Fruit fly (Drosophila melanogaster) whole organism, embryonic: ENCODE results near the gene CG46026.

Experiments
- CG10366 ChIP-seq: fragments of 200-800 bp; sonication (Bioruptor generic); IDR thresholded peaks from 2 replicates; pipeline ENCODE4 v1.3.6; 2022; ENCODE audit warnings: missing biosample characterization, missing genetic modification characterization
- CG11398 ChIP-seq: fragments of 200-800 bp; sonication (Bioruptor generic); optimal IDR thresholded peaks from 2 replicates; lab custom pipeline; 2016; ENCODE audit warnings: missing biosample characterization, missing genetic modification characterization
- CG12236 ChIP-seq: fragments of 200-800 bp; sonication (Bioruptor generic); optimal IDR thresholded peaks from 2 replicates; lab custom pipeline; 2016; ENCODE audit warnings: missing biosample characterization, missing genetic modification characterization
- CG14860 ChIP-seq: fragments of 200-800 bp; sonication (Bioruptor generic); IDR thresholded peaks from 3 replicates; pipeline ENCODE4 v1.3.6; 2022; ENCODE audit warnings: missing biosample characterization, missing genetic modification characterization; ENCODE audit not compliant: partially characterized antibody
- CG1529 ChIP-seq: fragments of 200-800 bp; sonication (Bioruptor generic); optimal IDR thresholded peaks from 3 replicates; lab custom pipeline; 2018; ENCODE audit warnings: missing biosample characterization, missing genetic modification characterization
- CG18262 ChIP-seq: fragments of 200-800 bp; optimal IDR thresholded peaks from 3 replicates; lab custom pipeline; 2019; ENCODE audit warnings: missing biosample characterization, mild to moderate bottlenecking, missing genetic modification characterization, moderate library complexity
- CG2199 ChIP-seq: fragments of 200-800 bp; sonication (Bioruptor generic); IDR thresholded peaks from 3 replicates; pipeline ENCODE4 v1.3.6; 2022; ENCODE audit warnings: missing biosample characterization, missing genetic modification characterization
- CG2889 ChIP-seq: fragments of 200-800 bp; sonication (Bioruptor generic); IDR thresholded peaks from 3 replicates; pipeline ENCODE4 v1.3.6; 2022; ENCODE audit warnings: missing biosample characterization, missing genetic modification characterization
- CG3065 ChIP-seq: fragments of 200-800 bp; sonication (Bioruptor generic); optimal IDR thresholded peaks from 2 replicates; lab custom pipeline; 2016; ENCODE audit warnings: missing biosample characterization, missing genetic modification characterization
- CG31365 ChIP-seq: fragments of 200-800 bp; sonication (Bioruptor generic); optimal IDR thresholded peaks from 2 replicates; lab custom pipeline; 2018; ENCODE audit warnings: missing biosample characterization, mild to moderate bottlenecking, missing genetic modification characterization
- CG42726 ChIP-seq: fragments of 200-800 bp; sonication (Bioruptor generic); IDR thresholded peaks from 2 replicates; pipeline ENCODE4 v1.3.6; 2022; ENCODE audit warnings: missing biosample characterization, missing genetic modification characterization; ENCODE audit not compliant: partially characterized antibody
- CG43689 ChIP-seq: fragments of 200-800 bp; sonication (Bioruptor generic); IDR thresholded peaks from 2 replicates; pipeline ENCODE4 v1.3.6; 2022; ENCODE audit warnings: missing biosample characterization, missing genetic modification characterization
- CG4404 ChIP-seq: fragments of 200-800 bp; sonication (Bioruptor generic); IDR thresholded peaks from 2 replicates; pipeline ENCODE4 v1.3.6; 2022; ENCODE audit warnings: missing biosample characterization, missing genetic modification characterization
- CG6813 ChIP-seq: fragments of 200-800 bp; sonication (Bioruptor generic); optimal IDR thresholded peaks from 2 replicates; lab custom pipeline; 2017; ENCODE audit warnings: missing biosample characterization, missing genetic modification characterization, mild to moderate bottlenecking, moderate library complexity, missing genetic modification reagents
- CG9817 ChIP-seq: fragments of 200-800 bp; sonication (Bioruptor generic); optimal IDR thresholded peaks from 2 replicates; lab custom pipeline; 2018; ENCODE audit warnings: missing biosample characterization, mild to moderate bottlenecking, missing genetic modification characterization, moderate library complexity
- CG9932 ChIP-seq: fragments of 200-800 bp; sonication (Bioruptor generic); IDR thresholded peaks from 2 replicates; pipeline ENCODE4 v1.3.6; 2022; ENCODE audit warnings: missing biosample characterization, missing genetic modification characterization
- Camta ChIP-seq: fragments of 200-800 bp; sonication (Bioruptor generic); optimal IDR thresholded peaks from 2 replicates; lab custom pipeline; 2016; ENCODE audit warnings: missing biosample characterization, missing genetic modification characterization
- Chrac-16 ChIP-seq: fragments of 200-800 bp; sonication (Bioruptor generic); optimal IDR thresholded peaks from 3 replicates; lab custom pipeline; 2016; ENCODE audit warnings: missing biosample characterization, missing genetic modification characterization
- D19B ChIP-seq: fragments of 200-800 bp; sonication (Bioruptor generic); optimal IDR thresholded peaks from 2 replicates; lab custom pipeline; 2017; ENCODE audit warnings: missing biosample characterization, mild to moderate bottlenecking, missing genetic modification characterization
- Dll ChIP-seq: fragments of 200-800 bp; sonication (Bioruptor generic); IDR thresholded peaks from 4 replicates; pipeline ENCODE4 v1.3.6; 2022; ENCODE audit warnings: missing biosample characterization, missing genetic modification characterization; ENCODE audit not compliant: partially characterized antibody
- E2f1 ChIP-seq: fragments of 200-800 bp; sonication (Bioruptor generic); IDR thresholded peaks from 2 replicates; pipeline ENCODE4 v1.3.6; 2022; ENCODE audit warnings: missing biosample characterization, missing genetic modification characterization
- GATAe ChIP-seq: fragments of 200-800 bp; sonication (Bioruptor generic); conservative IDR thresholded peaks from 2 replicates; pipeline ENCODE4 v1.3.6; 2022; ENCODE audit warnings: missing biosample characterization, missing genetic modification characterization
- Hmx ChIP-seq: fragments of 200-800 bp; sonication (Bioruptor generic); optimal IDR thresholded peaks from 2 replicates; lab custom pipeline; 2016; ENCODE audit warnings: missing biosample characterization, missing genetic modification characterization
- Hr78 ChIP-seq, 2 experiments: fragments of 200-800 bp in 1 of 2; fragments of >200 bp in 1 of 2; sonication (Bioruptor generic) in 1 of 2; optimal IDR thresholded peaks; 2 replicates each; lab custom pipeline; 2017 to 2019; ENCODE audit warnings: missing biosample characterization in 2 of 2, missing genetic modification characterization in 2 of 2, mild to moderate bottlenecking in 1 of 2, moderate library complexity in 1 of 2
- Hsf ChIP-seq: fragments of 200-800 bp; sonication (Bioruptor generic); optimal IDR thresholded peaks from 3 replicates; lab custom pipeline; 2016; ENCODE audit warnings: missing biosample characterization, missing genetic modification characterization
- Oaz ChIP-seq: fragments of 200-800 bp; sonication (Bioruptor generic); IDR thresholded peaks from 2 replicates; pipeline ENCODE4 v1.3.6; 2022; ENCODE audit warnings: missing biosample characterization, missing genetic modification characterization
- Poxn ChIP-seq: fragments of 200-800 bp; sonication (Bioruptor generic); IDR thresholded peaks from 2 replicates; pipeline ENCODE4 v1.3.6; 2022; ENCODE audit warnings: missing biosample characterization, missing genetic modification characterization
- TFAM ChIP-seq: fragments of 200-800 bp; sonication (Bioruptor generic); optimal IDR thresholded peaks from 2 replicates; lab custom pipeline; 2017; ENCODE audit warnings: missing biosample characterization, missing genetic modification characterization, inconsistent platforms
- YL-1 ChIP-seq: fragments of 200-800 bp; sonication (Bioruptor generic); optimal IDR thresholded peaks from 3 replicates; lab custom pipeline; 2017; ENCODE audit warnings: missing biosample characterization, mild to moderate bottlenecking, missing genetic modification characterization
- cg ChIP-seq: fragments of 200-800 bp; sonication (Bioruptor generic); optimal IDR thresholded peaks from 3 replicates; lab custom pipeline; 2019; ENCODE audit warnings: missing biosample characterization, mild to moderate bottlenecking, missing genetic modification characterization, moderate library complexity
- chn ChIP-seq: fragments of 200-800 bp; sonication (Bioruptor generic); optimal IDR thresholded peaks from 2 replicates; lab custom pipeline; 2016; ENCODE audit warnings: missing biosample characterization, missing genetic modification characterization
- en ChIP-seq: fragments of 200-800 bp; sonication (Bioruptor generic); optimal IDR thresholded peaks from 2 replicates; lab custom pipeline; 2016; ENCODE audit warnings: missing biosample characterization, missing genetic modification characterization
- ewg ChIP-seq: fragments of 200-800 bp; sonication (Bioruptor generic); optimal IDR thresholded peaks from 3 replicates; lab custom pipeline; 2017; ENCODE audit warnings: mild to moderate bottlenecking, missing biosample characterization, missing genetic modification reagents, missing genetic modification characterization
- ftz-f1 ChIP-seq: fragments of 200-800 bp; sonication (Bioruptor generic); optimal IDR thresholded peaks from 2 replicates; lab custom pipeline; 2016; ENCODE audit warnings: missing biosample characterization, missing genetic modification characterization
- gce ChIP-seq: fragments of 200-800 bp; sonication (Bioruptor generic); IDR thresholded peaks from 3 replicates; pipeline ENCODE4 v1.3.6; 2022; ENCODE audit warnings: missing biosample characterization, missing genetic modification characterization
- gro ChIP-seq: fragments of 200-800 bp; sonication (Bioruptor generic); optimal IDR thresholded peaks from 2 replicates; lab custom pipeline; 2016; ENCODE audit warnings: missing biosample characterization, missing genetic modification characterization
- lab ChIP-seq: fragments of 200-800 bp; sonication (Bioruptor generic); optimal IDR thresholded peaks from 3 replicates; lab custom pipeline; 2017; ENCODE audit warnings: missing biosample characterization, missing genetic modification characterization, mild to moderate bottlenecking, moderate library complexity, missing genetic modification reagents
- mam ChIP-seq: fragments of 200-800 bp; sonication (Bioruptor generic); optimal IDR thresholded peaks from 3 replicates; lab custom pipeline; 2016; ENCODE audit warnings: missing biosample characterization, missing genetic modification characterization
- nerfin-2 ChIP-seq: fragments of 200-800 bp; sonication (Bioruptor generic); IDR thresholded peaks from 2 replicates; pipeline ENCODE4 v1.3.6; 2022; ENCODE audit warnings: missing biosample characterization, missing genetic modification characterization; ENCODE audit not compliant: partially characterized antibody
- otp ChIP-seq: fragments of 200-800 bp; sonication (Bioruptor generic); IDR thresholded peaks from 3 replicates; pipeline ENCODE4, ENCODE4 v1.3.6; 2022; ENCODE audit warnings: missing biosample characterization, missing genetic modification characterization
- peb ChIP-seq: fragments of 200-800 bp; sonication (Bioruptor generic); IDR thresholded peaks from 2 replicates; pipeline ENCODE4 v1.3.6; 2022; ENCODE audit warnings: missing biosample characterization, missing genetic modification characterization
- pzg ChIP-seq: fragments of 200-800 bp; sonication (Bioruptor generic); optimal IDR thresholded peaks from 3 replicates; lab custom pipeline; 2018; ENCODE audit warnings: missing biosample characterization, mild to moderate bottlenecking, missing genetic modification characterization, moderate library complexity
- ranshi ChIP-seq: fragments of 200-800 bp; sonication (Bioruptor generic); IDR thresholded peaks from 2 replicates; pipeline ENCODE4 v1.3.6; 2022; ENCODE audit warnings: missing biosample characterization, missing genetic modification characterization
- scrt ChIP-seq: fragments of 200-800 bp; sonication (Bioruptor generic); optimal IDR thresholded peaks from 2 replicates; lab custom pipeline; 2018; ENCODE audit warnings: missing biosample characterization, mild to moderate bottlenecking, missing genetic modification characterization, moderate library complexity
- slbo ChIP-seq: fragments of 200-800 bp; sonication (Bioruptor generic); IDR thresholded peaks from 2 replicates; pipeline ENCODE4 v1.3.6; 2022; ENCODE audit warnings: missing biosample characterization, missing genetic modification characterization
- sob ChIP-seq: fragments of 200-800 bp; sonication (Bioruptor generic); IDR thresholded peaks from 2 replicates; pipeline ENCODE4 v1.3.6; 2022; ENCODE audit warnings: missing biosample characterization, missing genetic modification characterization
- ssp ChIP-seq: fragments of 200-800 bp; sonication (Bioruptor generic); IDR thresholded peaks from 2 replicates; pipeline ENCODE4 v1.3.6; 2022; ENCODE audit warnings: missing biosample characterization, missing genetic modification characterization
- tin ChIP-seq: fragments of 200-800 bp; sonication (Bioruptor generic); optimal IDR thresholded peaks from 3 replicates; lab custom pipeline; 2016; ENCODE audit warnings: missing biosample characterization, missing genetic modification characterization
- toy ChIP-seq: fragments of 200-800 bp; sonication (Bioruptor generic); IDR thresholded peaks from 2 replicates; pipeline ENCODE4 v1.3.6; 2022; ENCODE audit warnings: missing biosample characterization, missing genetic modification characterization
- vnd ChIP-seq: fragments of 200-800 bp; sonication (Bioruptor generic); IDR thresholded peaks from 3 replicates; pipeline ENCODE4 v1.3.6; 2022; ENCODE audit warnings: missing biosample characterization, missing genetic modification characterization; ENCODE audit not compliant: partially characterized antibody

Gene CG46026

DNA sequence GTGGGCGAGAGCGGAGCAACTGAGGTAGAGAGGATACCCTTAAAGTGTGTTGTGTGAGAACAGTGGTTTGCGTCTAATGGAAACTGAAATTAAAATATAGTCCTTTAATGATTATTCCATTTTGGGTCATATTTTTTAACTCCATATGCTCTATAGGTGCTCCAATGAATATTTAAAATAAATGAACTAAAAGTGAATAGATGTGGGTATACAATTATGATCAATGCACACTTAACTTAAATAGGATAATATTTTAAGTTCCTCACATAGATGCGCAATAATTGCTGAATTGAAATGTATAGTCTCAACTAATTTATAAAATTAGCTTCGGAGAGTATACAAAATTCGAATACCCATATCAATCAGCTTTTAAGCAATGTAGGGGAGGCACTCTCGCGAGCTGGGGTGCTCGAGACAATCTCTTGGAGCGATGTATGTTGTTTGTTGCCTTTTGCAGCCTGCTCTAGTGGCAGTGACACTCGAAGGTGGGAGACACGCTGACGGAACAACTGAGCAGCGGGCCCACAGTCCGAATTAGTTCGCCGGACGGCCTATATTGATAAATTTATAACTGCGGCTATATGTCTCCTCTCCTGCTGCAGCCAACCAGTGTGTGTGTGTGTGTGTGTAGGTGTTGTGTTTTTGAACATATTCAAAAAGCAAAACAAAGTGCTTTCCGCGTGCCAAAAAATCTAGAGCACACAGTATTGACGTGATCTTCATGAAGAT lies 47.1 kb downstream of the CG46026 start (continued):
- peak; percentile 55 for TF ChIP-seq CG9817
- TF ChIP-seq Hr78 (GFP tag; optimal IDR thresholded peaks at IDR 0.05; lab: Kevin White, UChicago) = no peak
- peak; percentile 41 for TF ChIP-seq CG6813 (GFP tag; lab: Kevin White, UChicago)
- TF ChIP-seq CG2889 = no peak
- no peak for TF ChIP-seq scrt
- peak; percentile 62 for TF ChIP-seq mam
- no peak for TF ChIP-seq TFAM (GFP tag; lab: Kevin White, UChicago)
- TF ChIP-seq GATAe (GFP tag; lab: Robert Waterston, UW) = no peak
- no peak for TF ChIP-seq CG31365 (tag; lab: Kevin White, UChicago)
- TF ChIP-seq lab = no peak
- no peak for TF ChIP-seq YL-1
- TF ChIP-seq CG3065 (GFP tag; lab: Kevin White, UChicago) = peak; percentile 24
- TF ChIP-seq slbo (GFP tag; lab: Robert Waterston, UW) = no peak
- no peak for TF ChIP-seq CG11398 (GFP tag; lab: Kevin White, UChicago)
- TF ChIP-seq gro = no peak
- peak; percentile 39 for TF ChIP-seq CG10366 (GFP tag; lab: Robert Waterston, UW)
- TF ChIP-seq cg (GFP tag; lab: Kevin White, UChicago) = peak; percentile 29
- TF ChIP-seq CG9932 (GFP tag; lab: Robert Waterston, UW) = no peak
- no peak for TF ChIP-seq vnd
- TF ChIP-seq Oaz = no peak
- TF ChIP-seq D19B (GFP tag; lab: Kevin White, UChicago) = peak; percentile 66
- TF ChIP-seq CG1529 (GFP tag; lab: Kevin White, UChicago) = no peak
- TF ChIP-seq CG14860 = no peak
- TF ChIP-seq sob (GFP tag; lab: Robert Waterston, UW) = 0 out of 2 replicates have a peak, but pooled peaks have one; percentile 34
- TF ChIP-seq peb (GFP tag; lab: Robert Waterston, UW) = no peak
- TF ChIP-seq CG4404 (GFP tag; lab: Robert Waterston, UW) = 0 out of 2 replicates have a peak, but pooled peaks have one; percentile 37
- peak; percentile 76 for TF ChIP-seq chn
- no peak for TF ChIP-seq ftz-f1
- peak; percentile 49 for TF ChIP-seq Camta (GFP tag; lab: Kevin White, UChicago)
- peak; percentile 12; the same call in 1 of the 3 replicates for TF ChIP-seq otp (GFP tag; lab: Robert Waterston, UW)
- peak; percentile 82 for TF ChIP-seq Hsf
- TF ChIP-seq Hmx (GFP tag; lab: Kevin White, UChicago) = no peak
- TF ChIP-seq CG12236 (GFP tag; lab: Kevin White, UChicago) = peak; percentile 65
- TF ChIP-seq nerfin-2 (GFP tag; lab: Robert Waterston, UW) = 0 out of 2 replicates have a peak, but pooled peaks have one; percentile 34
- TF ChIP-seq CG18262 (tag; lab: Kevin White, UChicago) = peak; percentile 92
- TF ChIP-seq CG43689 (GFP tag; lab: Robert Waterston, UW) = no peak
- no peak for TF ChIP-seq Poxn
- no peak for TF ChIP-seq gce (GFP tag; lab: Robert Waterston, UW)
- TF ChIP-seq ranshi (GFP tag; lab: Robert Waterston, UW) = peak; percentile 54; the same call in 1 of the 2 replicates
- peak; percentile 64 for TF ChIP-seq en (GFP tag; lab: Kevin White, UChicago)
- peak; percentile 62 for TF ChIP-seq tin (GFP tag; lab: Kevin White, UChicago)
- TF ChIP-seq ssp = no peak; the same call in 1 of the 2 replicates
- TF ChIP-seq pzg (GFP tag; lab: Kevin White, UChicago) = no peak
- no peak for TF ChIP-seq CG2199 (GFP tag; lab: Robert Waterston, UW)
- peak; percentile 66 for TF ChIP-seq ewg (GFP tag; lab: Kevin White, UChicago)
- TF ChIP-seq Dll (GFP tag; lab: Robert Waterston, UW) = 0 out of 4 replicates have a peak, but pooled peaks have one; percentile 24
- peak; percentile 69 for TF ChIP-seq Chrac-16 (GFP tag; lab: Kevin White, UChicago)
- peak; percentile 58 for TF ChIP-seq E2f1
- no peak for TF ChIP-seq CG42726 (GFP tag; lab: Robert Waterston, UW)
- TF ChIP-seq toy (GFP tag; lab: Robert Waterston, UW) = no peak
